Worm (Caenorhabditis elegans) whole organism, late embryonic: ENCODE results near the gene F28C6.10.

ENCODE experiments used
- C08G9.2 ChIP-seq: sonication (generic microtip); optimal IDR thresholded peaks from 2 replicates; lab custom pipeline; 2016; ENCODE audit warnings: mild to moderate bottlenecking, missing genetic modification characterization, moderate library complexity, missing compliant biosample characterization
- K02D7.2 ChIP-seq: sonication (generic microtip); optimal IDR thresholded peaks from 2 replicates; lab custom pipeline; 2017; ENCODE audit warnings: mild to moderate bottlenecking, missing genetic modification characterization, missing compliant biosample characterization
- K09A11.1 ChIP-seq: sonication (generic microtip); optimal IDR thresholded peaks from 2 replicates; lab custom pipeline; 2017; ENCODE audit warnings: antibody characterized with exemption, mild to moderate bottlenecking, missing genetic modification characterization, missing compliant biosample characterization; ENCODE audit not compliant: insufficient read depth
- ahr-1 ChIP-seq: sonication (generic microtip); optimal IDR thresholded peaks from 2 replicates; lab custom pipeline; 2016; ENCODE audit warnings: missing genetic modification characterization, missing compliant biosample characterization
- ama-1 ChIP-seq: fragments of 150-350 bp; optimal IDR thresholded peaks from 2 replicates; lab custom pipeline; 2014
- ceh-19 ChIP-seq: fragments of 200-800 bp; sonication (Bioruptor generic); optimal IDR thresholded peaks from 2 replicates; lab custom pipeline; 2018; ENCODE audit warnings: mild to moderate bottlenecking, missing genetic modification characterization, missing compliant biosample characterization
- ceh-24 ChIP-seq: sonication (generic microtip); optimal IDR thresholded peaks from 2 replicates; lab custom pipeline; 2016; ENCODE audit warnings: mild to moderate bottlenecking, missing genetic modification characterization, missing compliant biosample characterization
- ceh-30 ChIP-seq: fragments of 150-350 bp; optimal IDR thresholded peaks from 2 replicates; lab custom pipeline; 2014; ENCODE audit warnings: missing biosample characterization, missing genetic modification characterization
- ceh-31 ChIP-seq: sonication (generic microtip); optimal IDR thresholded peaks from 2 replicates; lab custom pipeline; 2016; ENCODE audit warnings: missing genetic modification characterization, missing compliant biosample characterization
- che-1 ChIP-seq: sonication (generic microtip); optimal IDR thresholded peaks from 2 replicates; lab custom pipeline; 2016; ENCODE audit warnings: mild to moderate bottlenecking, missing genetic modification characterization, missing compliant biosample characterization
- dve-1 ChIP-seq: sonication (generic microtip); optimal IDR thresholded peaks from 2 replicates; lab custom pipeline; 2017; ENCODE audit warnings: antibody characterized with exemption, mild to moderate bottlenecking, missing genetic modification characterization, missing compliant biosample characterization
- elt-4 ChIP-seq: sonication (generic microtip); optimal IDR thresholded peaks from 2 replicates; lab custom pipeline; 2016; ENCODE audit warnings: missing genetic modification characterization, missing compliant biosample characterization
- ets-4 ChIP-seq: sonication (generic microtip); optimal IDR thresholded peaks from 2 replicates; lab custom pipeline; 2016; ENCODE audit warnings: missing genetic modification characterization, missing compliant biosample characterization
- eyg-1 ChIP-seq: sonication (generic microtip); optimal IDR thresholded peaks from 2 replicates; lab custom pipeline; 2016; ENCODE audit warnings: missing genotype, missing genetic modification characterization, missing compliant biosample characterization
- fax-1 ChIP-seq: sonication (generic microtip); optimal IDR thresholded peaks from 2 replicates; lab custom pipeline; 2016; ENCODE audit warnings: missing genotype, missing genetic modification characterization, missing compliant biosample characterization
- hlh-15 ChIP-seq: sonication (generic microtip); optimal IDR thresholded peaks from 2 replicates; lab custom pipeline; 2016; ENCODE audit warnings: missing genetic modification characterization, missing compliant biosample characterization
- hlh-6 ChIP-seq: sonication (generic microtip); optimal IDR thresholded peaks from 2 replicates; lab custom pipeline; 2016; ENCODE audit warnings: missing genotype, missing genetic modification characterization, missing compliant biosample characterization
- lin-11 ChIP-seq: fragments of 200-800 bp; sonication (Bioruptor generic); optimal IDR thresholded peaks from 2 replicates; lab custom pipeline; 2018; ENCODE audit warnings: mild to moderate bottlenecking, missing genetic modification characterization, missing compliant biosample characterization
- nfya-1 ChIP-seq: sonication (generic microtip); optimal IDR thresholded peaks from 2 replicates; lab custom pipeline; 2017; ENCODE audit warnings: missing genetic modification characterization, mild to moderate bottlenecking, missing compliant biosample characterization, antibody characterized with exemption, moderate library complexity
- pag-3 ChIP-seq: sonication (generic microtip); optimal IDR thresholded peaks from 2 replicates; lab custom pipeline; 2016; ENCODE audit warnings: missing compliant biosample characterization, missing genetic modification characterization, borderline replicate concordance
- pat-9 ChIP-seq: fragments of 200-800 bp; sonication (Bioruptor generic); optimal IDR thresholded peaks from 2 replicates; lab custom pipeline; 2018; ENCODE audit warnings: mild to moderate bottlenecking, missing genetic modification characterization, moderate library complexity, missing compliant biosample characterization
- pha-2 ChIP-seq: sonication (generic microtip); optimal IDR thresholded peaks from 2 replicates; lab custom pipeline; 2017; ENCODE audit warnings: mild to moderate bottlenecking, missing genetic modification characterization, missing compliant biosample characterization
- pha-4 ChIP-seq: fragments of 150-350 bp; optimal IDR thresholded peaks from 2 replicates; lab custom pipeline; 2018; ENCODE audit warnings: missing biosample characterization, missing genetic modification reagents, missing genetic modification characterization
- pros-1 ChIP-seq: fragments of 150-350 bp; optimal IDR thresholded peaks from 2 replicates; lab custom pipeline; 2014; ENCODE audit warnings: missing biosample characterization, missing genetic modification reagents, missing genetic modification characterization
- ref-2 ChIP-seq: sonication (generic microtip); optimal IDR thresholded peaks from 2 replicates; lab custom pipeline; 2016; ENCODE audit warnings: missing genetic modification characterization, missing compliant biosample characterization
- rnt-1 ChIP-seq: sonication (generic microtip); optimal IDR thresholded peaks from 2 replicates; lab custom pipeline; 2016; ENCODE audit warnings: missing genetic modification characterization, missing compliant biosample characterization
- sdc-2 ChIP-seq: sonication (generic microtip); optimal IDR thresholded peaks from 2 replicates; lab custom pipeline; 2016; ENCODE audit warnings: missing genotype, missing genetic modification characterization, missing compliant biosample characterization
- sox-4 ChIP-seq: sonication (generic microtip); optimal IDR thresholded peaks from 2 replicates; lab custom pipeline; 2017; ENCODE audit warnings: mild to moderate bottlenecking, missing genetic modification characterization, inconsistent platforms, missing compliant biosample characterization
- tbx-7 ChIP-seq: sonication (generic microtip); optimal IDR thresholded peaks from 2 replicates; lab custom pipeline; 2016; ENCODE audit warnings: missing genotype, missing genetic modification characterization, missing compliant biosample characterization
- ttx-3 ChIP-seq: sonication (generic microtip); optimal IDR thresholded peaks from 2 replicates; lab custom pipeline; 2016; ENCODE audit warnings: missing genetic modification reagents, missing genetic modification characterization, missing compliant biosample characterization
- unc-42 ChIP-seq: sonication (generic microtip); optimal IDR thresholded peaks from 2 replicates; lab custom pipeline; 2016; ENCODE audit warnings: missing genotype, missing genetic modification characterization, missing compliant biosample characterization
- unc-86 ChIP-seq: sonication (generic microtip); optimal IDR thresholded peaks from 2 replicates; lab custom pipeline; 2016; ENCODE audit warnings: missing genetic modification characterization, missing compliant biosample characterization

F28C6.10 gene

DNA sequence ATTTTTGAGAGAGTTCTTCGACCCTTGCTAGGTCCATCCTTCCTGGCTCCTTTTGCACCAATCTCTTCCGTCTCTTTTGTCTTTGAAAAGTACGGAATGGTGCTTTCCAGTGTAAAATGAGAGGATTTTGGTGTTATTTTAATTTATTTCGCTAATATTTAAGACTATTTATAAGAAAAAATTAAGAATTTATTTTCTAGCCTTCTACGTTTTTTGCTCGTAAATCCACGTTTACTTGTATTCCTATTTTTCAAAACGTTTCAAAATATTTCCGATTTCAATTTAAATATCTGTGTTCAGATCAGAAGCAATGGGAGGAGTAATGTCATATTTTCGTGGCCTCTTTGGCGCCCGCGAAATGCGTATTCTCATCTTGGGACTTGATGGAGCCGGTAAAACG is 26.1 kb upstream of the F28C6.10 start, which contains the start of gene arl-1:
Gene arl-1 (plus strand): TSS at position 301 of the 400 bp plus-strand sequence.
- TF ChIP-seq sdc-2, result no peak
- TF ChIP-seq hlh-6 (tag; lab: Kevin White, UChicago), result no peak
- no peak for TF ChIP-seq pag-3 (tag; lab: Kevin White, UChicago)
- TF ChIP-seq unc-86, result no peak
- no peak for TF ChIP-seq nfya-1

DNA sequence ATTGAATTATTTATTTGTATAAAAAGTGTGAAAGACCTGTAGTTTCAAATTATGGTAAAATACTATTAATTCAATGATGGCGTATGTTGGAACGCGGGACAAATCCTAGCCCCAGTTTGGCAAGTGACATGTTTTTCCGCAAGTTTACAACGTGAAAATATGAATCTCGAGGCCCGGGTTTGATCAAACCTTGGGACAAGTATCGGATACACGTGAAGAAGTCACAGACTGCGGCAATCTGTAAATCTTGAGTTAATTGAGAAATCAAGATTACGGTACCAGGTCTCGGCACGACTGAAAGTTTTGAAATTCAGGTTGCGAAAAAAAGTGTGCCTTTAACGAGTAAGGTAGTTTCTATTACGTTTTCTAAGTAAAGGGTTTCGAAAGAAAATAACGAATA is 24.7 kb upstream of the F28C6.10 start:
- no peak for TF ChIP-seq K02D7.2 (tag; lab: Kevin White, UChicago)
- TF ChIP-seq ama-1 (lab: Kevin White, UChicago), result peak; percentile 33
- TF ChIP-seq, all 69 proteins: peak for 1

DNA sequence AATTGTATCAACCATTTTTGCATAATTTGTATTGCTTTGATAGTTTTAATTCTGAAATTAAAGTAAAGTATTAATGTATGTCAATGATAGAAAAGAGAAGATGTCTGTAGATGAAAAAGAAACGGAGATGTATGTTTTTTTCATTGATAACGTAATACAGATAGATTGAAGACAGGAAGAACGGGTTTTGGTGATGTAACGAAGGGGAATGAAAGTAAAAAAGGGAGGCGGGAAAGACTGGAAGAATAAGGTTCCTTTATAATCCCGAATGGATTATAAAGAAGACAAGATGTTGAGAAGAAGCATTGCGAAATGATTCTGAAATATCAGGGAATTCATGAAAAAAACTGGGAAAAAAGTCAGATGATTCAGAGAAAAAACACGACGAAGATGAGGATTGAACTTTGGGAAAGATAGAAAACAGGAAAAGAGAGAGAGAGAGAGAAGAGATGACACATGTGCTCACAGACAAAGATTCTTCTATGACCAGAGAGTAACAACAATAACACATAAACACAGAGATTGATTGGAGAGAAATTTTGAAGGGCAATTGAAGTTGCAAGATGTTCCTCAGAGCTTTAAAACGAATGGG is 22.6 kb upstream of the F28C6.10 start, which contains the start of gene F54C9.11:
Gene F54C9.11 (minus strand): TSS at position 51 of the 592 bp plus-strand sequence.
- TF ChIP-seq ref-2 (tag; lab: Kevin White, UChicago) (no peak), ttx-3 (tag; lab: Kevin White, UChicago) (no peak), pat-9 (no peak), pros-1 (tag; lab: Kevin White, UChicago) (no peak), fax-1 (no peak), ceh-31 (tag; lab: Kevin White, UChicago) (no peak), ceh-19 (GFP tag; lab: Kevin White, UChicago) (no peak), eyg-1 (tag; lab: Kevin White, UChicago) (no peak), hlh-15 (tag; lab: Kevin White, UChicago) (no peak), ceh-24 (tag; lab: Kevin White, UChicago) (no peak), C08G9.2 (no peak), pha-4 (tag; lab: Kevin White, UChicago) (no peak), tbx-7 (no peak), elt-4 (tag; lab: Kevin White, UChicago) (no peak), unc-86 (no peak)

DNA sequence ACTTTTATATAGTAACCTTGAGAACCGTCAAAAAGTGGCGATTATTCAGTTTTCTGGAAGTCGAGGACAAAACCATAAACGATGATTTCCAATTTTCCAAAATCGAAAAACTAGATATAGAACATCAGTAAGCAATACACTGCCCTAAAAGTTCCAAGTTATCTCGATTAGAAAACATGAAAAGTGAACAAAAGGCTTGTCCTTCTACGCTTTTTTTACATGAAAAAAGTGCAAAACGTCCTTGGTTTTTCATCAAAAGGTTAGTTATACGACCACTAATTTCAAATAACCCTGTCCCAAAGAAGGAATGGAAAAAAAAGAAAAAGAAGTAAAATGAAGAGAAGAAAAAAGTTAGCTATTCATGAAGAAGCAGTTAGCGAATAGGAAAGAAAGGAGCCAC is 21.8 kb upstream of the F28C6.10 start:
- TF ChIP-seq ceh-24 (tag; lab: Kevin White, UChicago) (no peak), sox-4 (tag; lab: Kevin White, UChicago) (no peak), ets-4 (no peak), hlh-6 (tag; lab: Kevin White, UChicago) (no peak), ceh-30 (no peak), pha-2 (tag; lab: Kevin White, UChicago) (no peak), che-1 (tag; lab: Kevin White, UChicago) (no peak), unc-86 (no peak), lin-11 (tag; lab: Kevin White, UChicago) (no peak), rnt-1 (tag; lab: Kevin White, UChicago) (no peak), ceh-31 (tag; lab: Kevin White, UChicago) (no peak), pag-3 (tag; lab: Kevin White, UChicago) (no peak), K09A11.1 (no peak), dve-1 (tag; lab: Kevin White, UChicago) (no peak)
- TF ChIP-seq, all 69 proteins: peak for 0

DNA sequence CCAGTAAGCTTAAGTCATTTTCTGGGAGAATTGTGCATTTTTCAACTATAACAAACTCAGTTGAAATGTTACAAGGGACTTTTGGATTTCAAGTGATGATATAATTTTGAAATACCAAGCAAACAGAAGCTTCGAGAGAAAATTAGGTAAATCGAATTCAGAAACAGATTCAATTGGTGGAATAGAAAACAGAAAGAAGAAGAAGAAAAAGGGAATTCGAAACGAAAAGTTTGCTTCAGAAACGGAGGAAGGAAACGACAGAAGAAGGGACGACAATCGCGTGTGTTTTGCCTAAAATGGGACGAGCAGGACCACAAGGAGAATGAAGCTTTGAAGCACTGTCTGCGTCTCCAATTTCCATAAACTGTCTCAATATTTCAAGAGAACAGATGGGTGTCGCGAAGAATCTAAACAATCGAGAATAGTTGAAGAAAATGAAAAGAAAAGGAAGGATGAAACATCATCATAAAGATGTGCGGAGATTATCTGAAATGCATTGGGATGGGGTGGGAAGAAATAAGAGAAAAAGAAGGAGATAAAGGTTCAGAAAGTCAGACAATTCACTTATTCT is 20.0 kb upstream of the F28C6.10 start:
- TF ChIP-seq ahr-1 (tag; lab: Kevin White, UChicago) (no peak), ceh-31 (tag; lab: Kevin White, UChicago) (peak; percentile 54), unc-42 (tag; lab: Kevin White, UChicago) (peak; percentile 96)
